Worm (Caenorhabditis elegans) whole organism, young adult: Measurements from ENCODE around the gene srw-55.
"Not testable (repeated sequence)": the region's sequence is repeated elsewhere in the genome, so short reads cannot be mapped to it uniquely, and the experiment has no call there.

Source experiments
- B0035.1 ChIP-seq: sonication (generic microtip); optimal IDR thresholded peaks from 2 replicates; lab custom pipeline; 2016; ENCODE audit warnings: missing genetic modification characterization, mild to moderate bottlenecking, missing compliant biosample characterization, missing genotype, missing genetic modification reagents
- F22D6.2 ChIP-seq: sonication (generic microtip); optimal IDR thresholded peaks from 2 replicates; lab custom pipeline; 2016; ENCODE audit warnings: mild to moderate bottlenecking, missing genetic modification characterization, missing compliant biosample characterization
- F33H1.4 ChIP-seq: fragments of 200-800 bp; sonication (Bioruptor generic); IDR thresholded peaks from 2 replicates; pipeline ENCODE4 v1.3.6; 2022; ENCODE audit warnings: missing genetic modification reagents, missing genetic modification characterization, missing compliant biosample characterization
- F37B4.10 ChIP-seq: fragments of 200-800 bp; sonication (Bioruptor generic); IDR thresholded peaks from 2 replicates; pipeline ENCODE4 v1.3.6; 2022; ENCODE audit warnings: missing genetic modification characterization, missing compliant biosample characterization
- T26A5.8 ChIP-seq: sonication (generic microtip); optimal IDR thresholded peaks from 2 replicates; lab custom pipeline; 2016; ENCODE audit warnings: missing genetic modification characterization, missing compliant biosample characterization
- Y56A3A.18 ChIP-seq: fragments of 200-800 bp; sonication (Bioruptor generic); IDR thresholded peaks from 2 replicates; pipeline ENCODE4 v1.3.6; 2022; ENCODE audit warnings: missing genetic modification reagents, missing genetic modification characterization, missing compliant biosample characterization
- Y95B8A.8 ChIP-seq: fragments of 200-800 bp; sonication (Bioruptor generic); IDR thresholded peaks from 2 replicates; pipeline ENCODE4 v1.3.6; 2022; ENCODE audit warnings: missing genetic modification reagents, missing genetic modification characterization, missing compliant biosample characterization
- atf-7 ChIP-seq: sonication (generic microtip); optimal IDR thresholded peaks from 2 replicates; lab custom pipeline; 2017; ENCODE audit warnings: mild to moderate bottlenecking, missing genetic modification characterization, missing compliant biosample characterization
- athp-1 ChIP-seq: sonication (generic microtip); optimal IDR thresholded peaks from 2 replicates; lab custom pipeline; 2017; ENCODE audit warnings: mild to moderate bottlenecking, missing genetic modification characterization, missing compliant biosample characterization
- ccch-3 ChIP-seq: fragments of 200-800 bp; sonication (Bioruptor generic); optimal IDR thresholded peaks from 2 replicates; lab custom pipeline; 2018; ENCODE audit warnings: mild to moderate bottlenecking, missing genetic modification characterization, missing compliant biosample characterization
- cebp-1 ChIP-seq, 2 experiments: fragments of 200-800 bp in 1 of 2; sonication (Bioruptor generic) in 1 of 2; sonication (generic microtip) in 1 of 2; IDR thresholded peaks in 1 of 2; optimal IDR thresholded peaks in 1 of 2; 2 replicates each; pipeline versions ENCODE4 v1.3.6 to Lab custom; 2017 to 2022; ENCODE audit warnings: missing compliant biosample characterization in 2 of 2, missing genetic modification characterization in 2 of 2, mild to moderate bottlenecking in 1 of 2, missing genetic modification reagents in 1 of 2, moderate library complexity in 1 of 2
- cebp-2 ChIP-seq: fragments of 200-800 bp; sonication (Bioruptor generic); IDR thresholded peaks from 2 replicates; pipeline ENCODE4 v1.3.6; 2022; ENCODE audit warnings: missing genetic modification characterization, missing compliant biosample characterization
- ceh-40 ChIP-seq: fragments of 200-800 bp; sonication (Bioruptor generic); IDR thresholded peaks from 2 replicates; pipeline ENCODE4 v1.3.6; 2022; ENCODE audit warnings: missing genetic modification characterization, missing compliant biosample characterization
- ceh-58 ChIP-seq: fragments of 200-800 bp; sonication (Bioruptor generic); IDR thresholded peaks from 2 replicates; pipeline ENCODE4 v1.3.6; 2022; ENCODE audit warnings: missing genetic modification characterization, missing compliant biosample characterization
- ceh-79 ChIP-seq: sonication (generic microtip); optimal IDR thresholded peaks from 2 replicates; lab custom pipeline; 2017; ENCODE audit warnings: mild to moderate bottlenecking, missing genetic modification characterization, missing compliant biosample characterization
- dpl-1 ChIP-seq: fragments of 150-350 bp; optimal IDR thresholded peaks from 2 replicates; lab custom pipeline; 2014; ENCODE audit warnings: missing biosample characterization, missing genetic modification reagents, missing genetic modification characterization
- egl-44 ChIP-seq: fragments of 200-800 bp; sonication (Bioruptor generic); IDR thresholded peaks from 2 replicates; pipeline ENCODE4 v1.3.6; 2022; ENCODE audit warnings: missing genetic modification reagents, missing genetic modification characterization, missing compliant biosample characterization
- hlh-26 ChIP-seq: fragments of 200-800 bp; sonication (Bioruptor generic); conservative IDR thresholded peaks from 2 replicates; pipeline ENCODE4 v1.3.6; 2022; ENCODE audit warnings: missing genetic modification reagents, missing genetic modification characterization, missing compliant biosample characterization
- lag-1 ChIP-seq: fragments of 200-800 bp; sonication (Bioruptor generic); IDR thresholded peaks from 2 replicates; pipeline ENCODE4 v1.3.6; 2022; ENCODE audit warnings: missing genetic modification reagents, missing genetic modification characterization, missing compliant biosample characterization
- let-607 ChIP-seq, 2 experiments: fragments of 200-800 bp in 1 of 2; sonication (Bioruptor generic) in 1 of 2; sonication (generic microtip) in 1 of 2; optimal IDR thresholded peaks; 2 replicates each; lab custom pipeline; 2016 to 2018; ENCODE audit warnings: mild to moderate bottlenecking in 2 of 2, missing compliant biosample characterization in 2 of 2, missing genetic modification characterization in 2 of 2, moderate library complexity in 2 of 2, missing genotype in 1 of 2
- lin-35 ChIP-seq, 3 experiments: fragments of 150-350 bp in 2 of 3; sonication (generic microtip) in 1 of 3; optimal IDR thresholded peaks; 2 replicates each; lab custom pipeline; 2014 to 2018; ENCODE audit warnings: missing biosample characterization in 3 of 3, missing genetic modification characterization in 3 of 3, missing genetic modification reagents in 3 of 3
- nfyb-1 ChIP-seq: fragments of 200-800 bp; sonication (Bioruptor generic); IDR thresholded peaks from 2 replicates; pipeline ENCODE4 v1.3.6; 2022; ENCODE audit warnings: missing genetic modification reagents, missing genetic modification characterization, missing compliant biosample characterization
- nhr-120 ChIP-seq: fragments of 200-800 bp; sonication (Bioruptor generic); IDR thresholded peaks from 2 replicates; pipeline ENCODE4 v1.3.6; 2022; ENCODE audit warnings: missing genetic modification characterization, missing compliant biosample characterization
- pbrm-1 ChIP-seq: fragments of 200-800 bp; sonication (Bioruptor generic); IDR thresholded peaks from 2 replicates; pipeline ENCODE4 v1.3.6; 2022; ENCODE audit warnings: missing genetic modification reagents, missing genetic modification characterization, missing compliant biosample characterization
- pha-4 ChIP-seq: fragments of 150-350 bp; sonication (generic microtip); optimal IDR thresholded peaks from 2 replicates; lab custom pipeline; 2014; ENCODE audit warnings: missing biosample characterization, missing genetic modification reagents, missing genetic modification characterization
- sdz-38 ChIP-seq: sonication (generic microtip); optimal IDR thresholded peaks from 2 replicates; lab custom pipeline; 2016; ENCODE audit warnings: missing genotype, missing genetic modification characterization, missing compliant biosample characterization
- sea-2 ChIP-seq: fragments of 200-800 bp; sonication (Bioruptor generic); IDR thresholded peaks from 2 replicates; pipeline ENCODE4 v1.3.6; 2022; ENCODE audit warnings: missing genetic modification characterization, missing compliant biosample characterization
- snpc-3.4 ChIP-seq: sonication (generic microtip); optimal IDR thresholded peaks from 2 replicates; lab custom pipeline; 2017; ENCODE audit warnings: missing genetic modification characterization, mild to moderate bottlenecking, missing compliant biosample characterization, antibody characterized with exemption, moderate library complexity, missing genotype, missing genetic modification reagents
- sptf-2 ChIP-seq: fragments of 200-800 bp; sonication (Bioruptor generic); optimal IDR thresholded peaks from 2 replicates; lab custom pipeline; 2018; ENCODE audit warnings: mild to moderate bottlenecking, missing genetic modification characterization, missing compliant biosample characterization
- tbx-9 ChIP-seq: sonication (generic microtip); optimal IDR thresholded peaks from 2 replicates; lab custom pipeline; 2016; ENCODE audit warnings: borderline replicate concordance, missing genetic modification characterization, inconsistent platforms, missing compliant biosample characterization
- zim-3 ChIP-seq: sonication (generic microtip); optimal IDR thresholded peaks from 2 replicates; lab custom pipeline; 2017; ENCODE audit warnings: mild to moderate bottlenecking, missing genetic modification characterization, moderate library complexity, missing compliant biosample characterization
- ztf-26 ChIP-seq: sonication (generic microtip); optimal IDR thresholded peaks from 2 replicates; lab custom pipeline; 2017; ENCODE audit warnings: missing genetic modification characterization, missing compliant biosample characterization

Gene srw-55

DNA sequence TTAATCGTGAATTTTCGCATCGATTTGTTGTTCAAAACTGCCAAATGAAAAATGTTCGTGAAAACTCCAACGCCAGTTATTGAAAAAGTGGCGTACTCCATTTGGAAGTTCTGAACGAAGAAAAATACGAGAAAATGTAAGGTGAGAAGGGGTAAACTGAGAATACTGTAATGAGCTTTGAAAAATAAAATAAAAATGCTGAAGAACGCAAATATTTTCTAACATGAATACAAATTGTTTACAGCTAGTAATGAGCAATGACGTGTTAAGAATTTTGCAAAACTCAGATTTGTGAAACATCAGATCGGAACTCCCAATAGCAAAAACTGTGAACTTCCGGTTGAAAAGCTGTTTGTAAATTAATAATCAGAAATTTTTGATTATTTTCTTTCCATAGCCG is 7.8 kb downstream of the srw-55 start, which contains the start of gene srw-26:
TSS of gene srw-26 (minus strand) at position 101 of the 400 bp plus-strand sequence.
- TF ChIP-seq ccch-3 (GFP tag; lab: Kevin White, UChicago) (no peak), sptf-2 (GFP tag; lab: Kevin White, UChicago) (no peak), nfyb-1 (no peak), F22D6.2 (no peak), lin-35 (GFP tag; optimal IDR thresholded peaks at IDR 0.05; lab: Kevin White, UChicago) (no peak), pbrm-1 (no peak), T26A5.8 (no peak), dpl-1 (GFP tag; lab: Kevin White, UChicago) (no peak), sea-2 (GFP tag; lab: Robert Waterston, UW) (no peak), atf-7 (tag; lab: Kevin White, UChicago) (no peak), pha-4 (tag; lab: Kevin White, UChicago) (no peak), ztf-26 (no peak), sdz-38 (tag; lab: Kevin White, UChicago) (no peak), athp-1 (tag; lab: Kevin White, UChicago) (no peak)

DNA sequence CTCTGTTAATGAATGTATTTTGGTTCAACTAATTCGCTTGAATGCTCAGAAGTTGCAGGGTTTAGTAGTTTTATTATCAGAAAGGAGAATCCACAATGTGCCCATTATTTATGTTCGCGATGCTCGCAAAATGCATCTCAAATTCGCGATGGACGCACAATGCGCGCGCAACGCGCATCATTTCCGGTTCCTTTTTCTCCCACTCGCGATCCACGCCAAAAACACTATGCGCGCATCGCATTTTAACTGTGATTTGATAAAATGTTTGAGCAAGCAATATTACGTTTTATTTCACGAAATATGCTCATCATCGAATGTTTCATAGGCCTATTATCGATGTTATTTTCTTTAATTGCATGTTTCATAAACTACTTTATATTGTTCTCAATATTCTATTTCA is 10.3 kb downstream of the srw-55 start, which contains the start of gene srbc-77:
TSS of gene srbc-77 (plus strand) at position 301 of the 400 bp plus-strand sequence.
- not testable (repeated sequence) for TF ChIP-seq lag-1; cebp-1 (GFP tag; IDR thresholded peaks at IDR 0.05; lab: Robert Waterston, UW); cebp-1 (tag; optimal IDR thresholded peaks at IDR 0.05; lab: Kevin White, UChicago); ceh-79 (tag; lab: Kevin White, UChicago)

- TF ChIP-seq tbx-9 (tag; lab: Kevin White, UChicago) (no peak), zim-3 (tag; lab: Kevin White, UChicago) (no peak), F33H1.4 (no peak)
These were observed 11.8 kb downstream of the srw-55 start, which contains the start of gene pzf-1 for ce11 chrV:15928325-15928724. TSS of gene pzf-1 (minus strand) at chrV:15928425.

DNA sequence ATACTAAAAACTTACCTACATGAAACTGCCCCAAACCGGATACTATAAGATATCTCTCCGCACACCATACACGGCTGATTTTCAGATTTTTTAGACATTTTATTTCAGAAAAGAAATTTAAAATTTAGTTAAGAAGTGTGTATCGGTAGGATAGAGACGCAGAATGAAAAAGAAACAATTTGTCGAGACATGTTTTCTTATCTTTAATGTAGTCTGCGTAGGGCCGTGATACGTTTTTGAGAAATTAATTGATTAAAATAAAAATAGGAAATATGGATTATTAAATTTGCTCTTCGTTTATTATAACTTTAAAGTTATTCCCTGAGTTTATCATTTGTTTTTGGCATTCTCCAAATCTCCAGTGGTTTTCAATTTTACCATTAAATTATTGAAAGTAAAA is 15.8 kb downstream of the srw-55 start, which contains the start of gene nhr-108:
TSS of gene nhr-108 (minus strand) at position 166 of the 400 bp plus-strand sequence.
- TF ChIP-seq B0035.1 (no peak), egl-44 (GFP tag; lab: Robert Waterston, UW) (no peak), F33H1.4 (no peak), F37B4.10 (GFP tag; lab: Robert Waterston, UW) (no peak), Y95B8A.8 (GFP tag; lab: Robert Waterston, UW) (no peak), cebp-2 (no peak), snpc-3.4 (tag; lab: Kevin White, UChicago) (no peak), hlh-26 (GFP tag; lab: Robert Waterston, UW) (no peak), lag-1 (no peak), ceh-40 (GFP tag; lab: Robert Waterston, UW) (no peak)

ce11 chrV:15922979-15923378 is 17.2 kb downstream of the srw-55 start, which contains the start of gene F35E8.13:
TSS of gene F35E8.13 (plus strand) at chrV:15923279.
- TF ChIP-seq ceh-58 (GFP tag; lab: Robert Waterston, UW): no peak
- TF ChIP-seq let-607 (tag; optimal IDR thresholded peaks at IDR 0.05; lab: Kevin White, UChicago): no peak
- no peak for TF ChIP-seq nhr-120 (GFP tag; lab: Robert Waterston, UW)
- no peak for TF ChIP-seq T26A5.8
- no peak for TF ChIP-seq F37B4.10 (GFP tag; lab: Robert Waterston, UW)
- no peak for TF ChIP-seq Y56A3A.18 (GFP tag; lab: Robert Waterston, UW)
